Worm (Caenorhabditis elegans) whole organism, L1 larva: Measurements from ENCODE around the gene nhr-17.

Source experiments
- irx-1 ChIP-seq: sonication (generic microtip); optimal IDR thresholded peaks from 2 replicates; lab custom pipeline; 2016; ENCODE audit warnings: missing genetic modification characterization, missing compliant biosample characterization
- mdl-1 ChIP-seq, 2 experiments: fragments of 150-350 bp; optimal IDR thresholded peaks; 2 replicates each; lab custom pipeline; 2014 to 2017; ENCODE audit warnings: missing biosample characterization in 2 of 2, missing genetic modification characterization in 2 of 2, inconsistent platforms in 1 of 2
- nhr-12 ChIP-seq: sonication (generic microtip); optimal IDR thresholded peaks from 2 replicates; lab custom pipeline; 2017; ENCODE audit warnings: missing biosample characterization, missing genetic modification characterization

DNA sequence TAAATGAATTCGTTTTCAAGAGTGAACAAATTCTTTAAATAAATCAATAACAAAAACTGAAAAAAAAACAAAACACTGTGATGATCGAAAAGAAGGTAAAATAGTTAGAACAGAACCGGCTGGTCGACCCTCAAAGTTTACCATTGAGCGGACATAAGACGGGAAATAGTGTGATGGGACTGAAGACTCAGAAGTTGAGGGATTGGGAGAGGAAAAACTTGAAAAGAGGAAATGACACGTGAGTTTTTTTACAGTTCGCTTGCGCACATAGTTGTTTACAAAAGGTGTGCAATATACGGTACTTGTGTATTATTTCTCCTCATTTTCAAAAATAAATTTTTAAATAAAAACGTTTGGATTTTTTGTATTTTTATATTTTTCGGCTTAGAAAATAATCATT, 24.7 kb downstream of the nhr-17 start:
- TF ChIP-seq mdl-1 (tag; optimal IDR thresholded peaks at IDR 0.05; lab: Kevin White, UChicago) (peak in 1 of 2 experiments; percentile 42), nhr-12 (tag; lab: Kevin White, UChicago) (no peak), irx-1 (tag; lab: Kevin White, UChicago) (no peak)
